Worm (Caenorhabditis elegans): Measurements from ENCODE around the gene srv-6.

DNA sequence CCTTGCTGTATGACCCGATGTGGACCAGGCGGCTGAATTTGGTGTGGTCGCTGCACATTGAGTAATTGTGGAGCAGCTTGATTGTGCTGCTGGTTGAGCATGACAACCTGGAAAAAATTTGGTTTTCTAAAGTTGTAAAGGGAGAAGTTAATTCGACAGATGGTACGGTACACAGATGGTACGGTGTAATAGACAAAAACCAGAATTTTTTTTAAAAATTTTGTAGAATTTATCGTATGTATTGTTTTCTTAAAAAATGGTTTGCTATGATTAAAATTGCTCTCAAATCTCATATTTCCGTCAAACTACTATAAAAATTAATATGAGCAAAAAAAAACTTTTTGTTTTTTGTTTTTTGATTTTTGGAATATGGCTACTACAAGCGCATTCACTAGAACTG, 50.0 kb downstream of the srv-6 start, which contains the start of gene pqn-15:
- TF ChIP-seq nhr-237 (tag; optimal IDR thresholded peaks at IDR 0.05): no peak
- no peak for TF ChIP-seq ama-1 (optimal IDR thresholded peaks at IDR 0.05)
- no peak for TF ChIP-seq fos-1 (tag; optimal IDR thresholded peaks at IDR 0.05)
- TF ChIP-seq lsy-2 (tag; optimal IDR thresholded peaks at IDR 0.05): no peak
